Worm (Caenorhabditis elegans) whole organism, late embryonic: ENCODE results near the gene F13H10.3.

Source experiments
- Y22D7AL.16 ChIP-seq: sonication (generic microtip); optimal IDR thresholded peaks from 2 replicates; lab custom pipeline; 2016; ENCODE audit warnings: missing genetic modification characterization, missing compliant biosample characterization
- ceh-34 ChIP-seq: sonication (generic microtip); optimal IDR thresholded peaks from 2 replicates; lab custom pipeline; 2016; ENCODE audit warnings: mild to moderate bottlenecking, missing genetic modification characterization, missing compliant biosample characterization
- ceh-9 ChIP-seq: sonication (generic microtip); optimal IDR thresholded peaks from 2 replicates; lab custom pipeline; 2016; ENCODE audit warnings: mild to moderate bottlenecking, missing genetic modification characterization, inconsistent platforms, missing compliant biosample characterization
- tbx-2 ChIP-seq: sonication (generic microtip); optimal IDR thresholded peaks from 2 replicates; lab custom pipeline; 2016; ENCODE audit warnings: missing genetic modification characterization, missing compliant biosample characterization
- zip-5 ChIP-seq: sonication (generic microtip); optimal IDR thresholded peaks from 2 replicates; lab custom pipeline; 2016; ENCODE audit warnings: missing genetic modification characterization, missing compliant biosample characterization

DNA sequence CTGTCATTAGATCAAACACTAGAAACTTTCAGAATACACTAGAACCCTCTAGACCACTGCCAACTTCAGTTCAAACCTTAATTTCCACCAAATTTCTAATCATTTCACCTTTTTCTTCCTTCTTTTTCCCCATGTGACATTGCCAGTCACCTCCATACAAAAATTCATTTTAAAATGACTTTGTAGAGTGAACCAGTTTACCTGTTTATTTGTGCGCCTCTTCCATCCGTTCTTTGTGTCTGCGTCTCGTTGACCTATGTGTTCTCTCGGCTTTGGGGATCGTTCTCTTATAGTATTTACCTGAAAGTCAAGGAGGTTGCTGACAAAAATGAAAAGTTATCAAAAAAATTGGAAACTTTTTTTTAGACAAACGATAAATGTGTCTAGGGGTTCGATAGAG, 35.1 kb downstream of the F13H10.3 start:
- TF ChIP-seq Y22D7AL.16 (tag; lab: Kevin White, UChicago) (no peak), tbx-2 (tag; lab: Kevin White, UChicago) (no peak), ceh-9 (tag; lab: Kevin White, UChicago) (no peak), zip-5 (tag; lab: Kevin White, UChicago) (no peak), ceh-34 (tag; lab: Kevin White, UChicago) (no peak)
